Worm (Caenorhabditis elegans) whole organism, young adult: ENCODE data around the gene srh-288.

Experiments used
- B0019.2 ChIP-seq: fragments of 200-800 bp; sonication (Bioruptor generic); conservative IDR thresholded peaks from 2 replicates; pipeline ENCODE4 v1.3.6; 2022; ENCODE audit warnings: missing genetic modification reagents, missing genetic modification characterization, missing compliant biosample characterization
- B0261.1 ChIP-seq: sonication (generic microtip); optimal IDR thresholded peaks from 2 replicates; lab custom pipeline; 2016; ENCODE audit warnings: mild to moderate bottlenecking, missing genetic modification characterization, moderate library complexity, missing compliant biosample characterization
- B0336.3 ChIP-seq: fragments of 200-800 bp; sonication (Bioruptor generic); IDR thresholded peaks from 2 replicates; pipeline ENCODE4 v1.3.6; 2022; ENCODE audit warnings: missing genetic modification characterization, missing compliant biosample characterization
- D2030.7 ChIP-seq: fragments of 200-800 bp; sonication (Bioruptor generic); IDR thresholded peaks from 2 replicates; pipeline ENCODE4 v1.3.6; 2022; ENCODE audit warnings: missing genetic modification reagents, missing genetic modification characterization, missing compliant biosample characterization
- F10E7.11 ChIP-seq: sonication (generic microtip); optimal IDR thresholded peaks from 2 replicates; lab custom pipeline; 2017; ENCODE audit warnings: mild to moderate bottlenecking, missing genetic modification characterization, moderate library complexity, missing compliant biosample characterization
- F23B12.7 ChIP-seq: sonication (generic microtip); optimal IDR thresholded peaks from 2 replicates; lab custom pipeline; 2017; ENCODE audit warnings: missing genetic modification characterization, mild to moderate bottlenecking, missing compliant biosample characterization, antibody characterized with exemption, moderate library complexity; ENCODE audit not compliant: insufficient read depth
- F33H1.4 ChIP-seq: fragments of 200-800 bp; sonication (Bioruptor generic); IDR thresholded peaks from 2 replicates; pipeline ENCODE4 v1.3.6; 2022; ENCODE audit warnings: missing genetic modification reagents, missing genetic modification characterization, missing compliant biosample characterization
- F57C9.4 ChIP-seq: sonication (generic microtip); optimal IDR thresholded peaks from 2 replicates; lab custom pipeline; 2017; ENCODE audit warnings: mild to moderate bottlenecking, missing genetic modification characterization, missing compliant biosample characterization
- ZK185.1 ChIP-seq: sonication (generic microtip); optimal IDR thresholded peaks from 2 replicates; lab custom pipeline; 2016; ENCODE audit warnings: mild to moderate bottlenecking, missing genetic modification characterization, missing compliant biosample characterization; ENCODE audit not compliant: poor library complexity, severe bottlenecking
- attf-5 ChIP-seq: fragments of 200-800 bp; sonication (Bioruptor generic); optimal IDR thresholded peaks from 2 replicates; lab custom pipeline; 2018; ENCODE audit warnings: mild to moderate bottlenecking, missing genetic modification characterization, missing compliant biosample characterization
- bed-1 ChIP-seq: fragments of 200-800 bp; sonication (Bioruptor generic); IDR thresholded peaks from 2 replicates; pipeline ENCODE4 v1.3.6; 2022; ENCODE audit warnings: missing genetic modification reagents, missing genetic modification characterization, missing compliant biosample characterization
- cebp-1 ChIP-seq, 2 experiments: fragments of 200-800 bp in 1 of 2; sonication (Bioruptor generic) in 1 of 2; sonication (generic microtip) in 1 of 2; IDR thresholded peaks in 1 of 2; optimal IDR thresholded peaks in 1 of 2; 2 replicates each; pipeline versions ENCODE4 v1.3.6 to Lab custom; 2017 to 2022; ENCODE audit warnings: missing compliant biosample characterization in 2 of 2, missing genetic modification characterization in 2 of 2, mild to moderate bottlenecking in 1 of 2, missing genetic modification reagents in 1 of 2, moderate library complexity in 1 of 2
- ceh-100 ChIP-seq: fragments of 200-800 bp; sonication (Bioruptor generic); IDR thresholded peaks from 2 replicates; pipeline ENCODE4 v1.3.6; 2022; ENCODE audit warnings: missing genetic modification reagents, missing genetic modification characterization, missing compliant biosample characterization
- ceh-40 ChIP-seq: fragments of 200-800 bp; sonication (Bioruptor generic); IDR thresholded peaks from 2 replicates; pipeline ENCODE4 v1.3.6; 2022; ENCODE audit warnings: missing genetic modification characterization, missing compliant biosample characterization
- ceh-79 ChIP-seq: sonication (generic microtip); optimal IDR thresholded peaks from 2 replicates; lab custom pipeline; 2017; ENCODE audit warnings: mild to moderate bottlenecking, missing genetic modification characterization, missing compliant biosample characterization
- dox-1 ChIP-seq: fragments of 200-800 bp; sonication (Bioruptor generic); IDR thresholded peaks from 2 replicates; pipeline ENCODE4 v1.3.6; 2022; ENCODE audit warnings: missing genetic modification reagents, missing genetic modification characterization, missing compliant biosample characterization
- efl-1 ChIP-seq: fragments of 150-350 bp; optimal IDR thresholded peaks from 2 replicates; lab custom pipeline; 2014; ENCODE audit warnings: missing biosample characterization, missing genetic modification reagents, missing genetic modification characterization
- ekl-4 ChIP-seq: fragments of 200-800 bp; sonication (Bioruptor generic); IDR thresholded peaks from 2 replicates; pipeline ENCODE4 v1.3.6; 2022; ENCODE audit warnings: missing genetic modification reagents, missing genetic modification characterization, missing compliant biosample characterization
- hlh-12 ChIP-seq: sonication (generic microtip); optimal IDR thresholded peaks from 2 replicates; lab custom pipeline; 2016; ENCODE audit warnings: missing genetic modification characterization, missing compliant biosample characterization
- hmg-20 ChIP-seq: fragments of 200-800 bp; sonication (Bioruptor generic); IDR thresholded peaks from 2 replicates; pipeline ENCODE4 v1.3.6; 2022; ENCODE audit warnings: missing genetic modification reagents, missing genetic modification characterization, missing compliant biosample characterization
- lin-26 ChIP-seq: fragments of 200-800 bp; sonication (Bioruptor generic); IDR thresholded peaks from 2 replicates; pipeline ENCODE4 v1.3.6; 2022; ENCODE audit warnings: missing genetic modification reagents, missing genetic modification characterization, missing compliant biosample characterization
- lin-40 ChIP-seq: sonication (generic microtip); optimal IDR thresholded peaks from 2 replicates; lab custom pipeline; 2016; ENCODE audit warnings: missing genetic modification characterization, mild to moderate bottlenecking, missing compliant biosample characterization, missing genotype, missing genetic modification reagents
- lsy-27 ChIP-seq: sonication (generic microtip); optimal IDR thresholded peaks from 2 replicates; lab custom pipeline; 2017; ENCODE audit warnings: missing genetic modification characterization, mild to moderate bottlenecking, missing compliant biosample characterization, antibody characterized with exemption, missing genotype, borderline replicate concordance; ENCODE audit not compliant: insufficient read depth
- mes-4 ChIP-seq: sonication (generic microtip); optimal IDR thresholded peaks from 2 replicates; lab custom pipeline; 2016; ENCODE audit warnings: missing genotype, missing genetic modification characterization, missing compliant biosample characterization
- nfya-1 ChIP-seq: sonication (generic microtip); optimal IDR thresholded peaks from 2 replicates; lab custom pipeline; 2017; ENCODE audit warnings: antibody characterized with exemption, missing compliant biosample characterization, missing genetic modification characterization, borderline replicate concordance; ENCODE audit not compliant: insufficient read depth
- rec-8 ChIP-seq, 2 experiments: sonication (generic microtip); optimal IDR thresholded peaks; 2 replicates each; lab custom pipeline; 2016; ENCODE audit warnings: mild to moderate bottlenecking in 2 of 2, missing genetic modification characterization in 2 of 2, missing genetic modification reagents in 2 of 2, missing genotype in 2 of 2, missing biosample characterization in 1 of 2, missing compliant biosample characterization in 1 of 2, moderate library complexity in 1 of 2
- rpc-1 ChIP-seq, 2 experiments: fragments of 150-350 bp in 1 of 2; sonication (generic microtip) in 1 of 2; optimal IDR thresholded peaks; 2 replicates each; lab custom pipeline; 2014 to 2018; ENCODE audit warnings: missing biosample characterization in 1 of 2, missing genetic modification characterization in 1 of 2, missing genetic modification reagents in 1 of 2, missing genotype in 1 of 2
- snpc-3.4 ChIP-seq: sonication (generic microtip); optimal IDR thresholded peaks from 2 replicates; lab custom pipeline; 2017; ENCODE audit warnings: missing genetic modification characterization, mild to moderate bottlenecking, missing compliant biosample characterization, antibody characterized with exemption, moderate library complexity, missing genotype, missing genetic modification reagents
- snpc-4 ChIP-seq, 5 experiments: fragments of 150-350 bp in 1 of 5; sonication (generic microtip) in 4 of 5; optimal IDR thresholded peaks; 2 replicates each; lab custom pipeline; 2014 to 2018; ENCODE audit warnings: missing genetic modification characterization in 5 of 5, missing biosample characterization in 3 of 5, antibody characterized with exemption in 2 of 5, mild to moderate bottlenecking in 2 of 5, missing compliant biosample characterization in 2 of 5, missing genotype in 2 of 5, moderate library complexity in 2 of 5, missing genetic modification reagents in 1 of 5
- tbp1 ChIP-seq: fragments of 200-800 bp; sonication (Bioruptor generic); optimal IDR thresholded peaks from 2 replicates; lab custom pipeline; 2018; ENCODE audit warnings: mild to moderate bottlenecking, missing genetic modification characterization, missing compliant biosample characterization
- tbx-9 ChIP-seq: sonication (generic microtip); optimal IDR thresholded peaks from 2 replicates; lab custom pipeline; 2016; ENCODE audit warnings: borderline replicate concordance, missing genetic modification characterization, inconsistent platforms, missing compliant biosample characterization
- unc-62 ChIP-seq: fragments of 150-350 bp; optimal IDR thresholded peaks from 2 replicates; lab custom pipeline; 2014; ENCODE audit warnings: missing biosample characterization, missing genetic modification reagents, missing genetic modification characterization
- ztf-25 ChIP-seq: fragments of 200-800 bp; sonication (Bioruptor generic); IDR thresholded peaks from 2 replicates; pipeline ENCODE4 v1.3.6; 2022; ENCODE audit warnings: missing genetic modification reagents, missing genetic modification characterization, missing compliant biosample characterization
- ztf-28 ChIP-seq: fragments of 200-800 bp; sonication (Bioruptor generic); IDR thresholded peaks from 2 replicates; pipeline ENCODE4 v1.3.6; 2022; ENCODE audit warnings: missing genetic modification reagents, missing genetic modification characterization, missing compliant biosample characterization

The srh-288 gene

ce11 chrV:17767768-17768167 is 27.8 kb downstream of the srh-288 start:
- TF ChIP-seq bed-1 (GFP tag; lab: Robert Waterston, UW) (no peak), B0261.1 (tag; lab: Kevin White, UChicago) (peak; percentile 29), ZK185.1 (tag; lab: Kevin White, UChicago) (no peak), tbp1 (GFP tag; lab: Kevin White, UChicago) (peak; percentile 74), ceh-40 (GFP tag; lab: Robert Waterston, UW) (no peak), rpc-1 (optimal IDR thresholded peaks at IDR 0.05; lab: Kevin White, UChicago) (no peak), rpc-1 (tag; optimal IDR thresholded peaks at IDR 0.05; lab: Kevin White, UChicago) (peak; percentile 61), rec-8 (tag; optimal IDR thresholded peaks at IDR 0.05; lab: Kevin White, UChicago) (no peak), lin-26 (GFP tag; lab: Robert Waterston, UW) (0 out of 2 replicates have a peak, but pooled peaks have one; percentile 32)

- no peak for TF ChIP-seq ceh-100 (GFP tag; lab: Robert Waterston, UW)
- TF ChIP-seq hmg-20 (GFP tag; lab: Robert Waterston, UW): no peak
- no peak for TF ChIP-seq ztf-25 (GFP tag; lab: Robert Waterston, UW)
- no peak for TF ChIP-seq ceh-79 (tag; lab: Kevin White, UChicago)
- no peak for TF ChIP-seq F10E7.11 (tag; lab: Kevin White, UChicago)
- no peak for TF ChIP-seq F57C9.4 (tag; lab: Kevin White, UChicago)
- no peak for TF ChIP-seq cebp-1 (GFP tag; IDR thresholded peaks at IDR 0.05; lab: Robert Waterston, UW)
- no peak for TF ChIP-seq cebp-1 (tag; optimal IDR thresholded peaks at IDR 0.05; lab: Kevin White, UChicago)
- no peak for TF ChIP-seq dox-1 (GFP tag; lab: Robert Waterston, UW)
- no peak for TF ChIP-seq bed-1 (GFP tag; lab: Robert Waterston, UW)
- TF ChIP-seq ekl-4: no peak
- TF ChIP-seq nfya-1: no peak
- TF ChIP-seq D2030.7 (GFP tag; lab: Robert Waterston, UW): no peak
- TF ChIP-seq efl-1 (GFP tag; lab: Kevin White, UChicago): no peak
These were observed 28.3 kb downstream of the srh-288 start, which contains the start of gene srh-284 for ce11 chrV:17767249-17767648. TSS of gene srh-284 (plus strand) at chrV:17767549.

- TF ChIP-seq snpc-3.4 (tag; lab: Kevin White, UChicago): no peak
- TF ChIP-seq D2030.7 (GFP tag; lab: Robert Waterston, UW): no peak
- no peak for TF ChIP-seq F23B12.7 (tag; lab: Kevin White, UChicago)
- no peak for TF ChIP-seq mes-4 (tag; lab: Kevin White, UChicago)
- TF ChIP-seq tbx-9 (tag; lab: Kevin White, UChicago): no peak
- no peak for TF ChIP-seq B0336.3 (GFP tag; lab: Robert Waterston, UW)
- TF ChIP-seq B0019.2: no peak
- TF ChIP-seq lin-40: no peak
- TF ChIP-seq hlh-12 (tag; lab: Kevin White, UChicago): no peak
- no peak for TF ChIP-seq lsy-27 (tag; lab: Kevin White, UChicago)
- TF ChIP-seq attf-5: no peak
- TF ChIP-seq F33H1.4 (GFP tag; lab: Robert Waterston, UW): no peak
- TF ChIP-seq ZK185.1 (tag; lab: Kevin White, UChicago): no peak
These were observed 30.5 kb downstream of the srh-288 start, which contains the start of the genes C47A10.16 and srh-283 for ce11 chrV:17765077-17765476. TSS of gene C47A10.16 (minus strand) at chrV:17765177. TSS of gene srh-283 (plus strand) at chrV:17765348.

- no peak for TF ChIP-seq ztf-28 (GFP tag; lab: Robert Waterston, UW)
- no peak for TF ChIP-seq snpc-4 (GFP tag; optimal IDR thresholded peaks at IDR 0.05; lab: Kevin White, UChicago)
- TF ChIP-seq snpc-4 (tag; optimal IDR thresholded peaks at IDR 0.05; lab: Kevin White, UChicago): no peak
- no peak for TF ChIP-seq unc-62 (GFP tag; lab: Kevin White, UChicago)
- TF ChIP-seq cebp-1 (GFP tag; IDR thresholded peaks at IDR 0.05; lab: Robert Waterston, UW): no peak
- no peak for TF ChIP-seq cebp-1 (tag; optimal IDR thresholded peaks at IDR 0.05; lab: Kevin White, UChicago)
- TF ChIP-seq F33H1.4 (GFP tag; lab: Robert Waterston, UW): no peak
- TF ChIP-seq, all 124 proteins: peak for 0
These were observed 40.0 kb downstream of the srh-288 start, which contains the start of gene pgp-9 for ce11 chrV:17755592-17755991. TSS of gene pgp-9 (plus strand) at chrV:17755892.
